Fruit fly (Drosophila melanogaster): Measurements from ENCODE around the gene CG32260.

Gene CG32260

DNA sequence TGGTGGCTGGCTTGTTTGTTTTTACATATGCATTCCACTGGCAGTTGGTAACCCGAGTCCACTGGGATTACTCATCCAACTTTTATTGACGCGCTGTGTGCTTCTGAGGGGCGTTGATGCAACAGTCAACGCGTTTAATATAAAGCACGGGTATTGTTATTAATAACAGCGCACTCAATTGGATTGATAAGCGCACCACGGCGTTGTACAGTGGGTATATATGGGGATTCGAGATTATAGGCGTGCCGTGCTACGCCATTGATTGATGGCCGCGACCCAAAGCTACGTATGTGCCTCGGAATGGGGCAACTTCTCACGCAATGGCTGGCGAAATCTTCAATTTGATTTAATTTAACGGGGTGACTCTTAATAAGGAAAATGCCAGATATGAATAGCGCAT, 35.0 kb upstream of the CG32260 start:
- TF ChIP-seq kay (GFP tag; ENCODE audit: borderline replicate concordance) = peak; percentile 94
- TF ChIP-seq toe (GFP tag; optimal IDR thresholded peaks at IDR 0.05) = no peak
- peak; percentile 72 for TF ChIP-seq cic (GFP tag; optimal IDR thresholded peaks at IDR 0.05)
- TF ChIP-seq CG12768 (GFP tag; optimal IDR thresholded peaks at IDR 0.05) = peak; percentile 35

DNA sequence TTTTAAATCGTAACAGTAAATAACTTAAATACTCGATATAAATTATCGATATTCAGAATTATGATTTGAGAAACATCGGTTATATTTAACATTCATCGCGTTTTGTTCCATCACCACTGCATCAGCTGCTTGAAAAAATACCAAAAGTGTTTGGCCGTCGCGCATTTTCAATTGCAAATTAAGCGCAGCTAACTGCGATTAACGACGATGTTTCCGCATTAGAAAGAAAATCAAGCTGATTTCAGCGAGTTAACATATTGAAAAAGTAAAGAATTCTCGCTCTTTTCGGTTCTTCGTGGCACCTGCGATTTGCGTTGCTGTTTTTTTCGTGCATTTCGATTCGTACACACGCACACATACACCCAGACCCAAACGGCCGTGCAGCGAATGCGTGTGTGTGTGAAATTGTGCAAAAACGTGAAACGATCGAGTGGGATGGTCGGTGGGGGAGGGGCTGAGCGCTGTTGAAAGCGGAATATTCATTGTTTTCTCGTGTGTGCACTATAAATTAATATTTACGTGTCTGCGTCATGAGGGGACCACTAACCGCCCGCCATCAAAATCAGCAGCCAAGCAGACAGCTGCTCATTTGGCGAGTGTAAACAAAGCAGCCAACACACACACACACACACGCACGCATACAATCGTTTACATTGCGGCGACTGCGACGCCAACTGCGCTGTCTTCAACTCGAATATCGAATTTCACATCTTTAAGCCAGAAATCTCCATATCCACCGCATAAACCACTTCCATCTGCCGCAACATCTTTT, 33.9 kb upstream of the CG32260 start, which contains the start of gene Ack:
Gene Ack (plus strand): TSS at position 115 of the 772 bp plus-strand sequence.
- peak; percentile 37 for TF ChIP-seq tj (GFP tag; optimal IDR thresholded peaks at IDR 0.05)
- no peak for TF ChIP-seq CG5204 (GFP tag; optimal IDR thresholded peaks at IDR 0.05)
- TF ChIP-seq cic (GFP tag; optimal IDR thresholded peaks at IDR 0.05) = peak; percentile 58
- TF ChIP-seq cnc (optimal IDR thresholded peaks at IDR 0.05) = no peak
- no peak for TF ChIP-seq Hr96 (GFP tag; optimal IDR thresholded peaks at IDR 0.05)
- TF ChIP-seq Mnt (GFP tag; optimal IDR thresholded peaks at IDR 0.05) = peak; percentile 79
- TF ChIP-seq toe (GFP tag; optimal IDR thresholded peaks at IDR 0.05) = peak; percentile 16
- peak; percentile 45 for TF ChIP-seq CG12768 (GFP tag; optimal IDR thresholded peaks at IDR 0.05)
- TF ChIP-seq Clk (GFP tag; optimal IDR thresholded peaks at IDR 0.05) = peak; percentile 32
- TF ChIP-seq CG7045 (GFP tag; optimal IDR thresholded peaks at IDR 0.05) = no peak
- TF ChIP-seq CG14711 (tag; optimal IDR thresholded peaks at IDR 0.05) = no peak
- TF ChIP-seq bab1 (GFP tag; optimal IDR thresholded peaks at IDR 0.05) = peak; percentile 76
- peak; percentile 51 for TF ChIP-seq CG11617 (GFP tag; optimal IDR thresholded peaks at IDR 0.05)
- no peak for TF ChIP-seq ovo (GFP tag; optimal IDR thresholded peaks at IDR 0.05)
- no peak for TF ChIP-seq pad (GFP tag; optimal IDR thresholded peaks at IDR 0.05)
- TF ChIP-seq CG1620 (GFP tag; optimal IDR thresholded peaks at IDR 0.05) = no peak
- no peak for TF ChIP-seq CG33017 (tag; optimal IDR thresholded peaks at IDR 0.05)
- no peak for TF ChIP-seq kay (GFP tag; ENCODE audit: borderline replicate concordance)
- no peak for TF ChIP-seq CG7101 (tag; optimal IDR thresholded peaks at IDR 0.05)
- TF ChIP-seq Crg-1 (GFP tag; optimal IDR thresholded peaks at IDR 0.05) = no peak

dm6 chr3L:4108844-4109494, 33.2 kb upstream of the CG32260 start:
- TF ChIP-seq CG7045 (GFP tag; optimal IDR thresholded peaks at IDR 0.05) (peak; percentile 38), kay (GFP tag; ENCODE audit: borderline replicate concordance) (peak; percentile 42), CG14711 (tag; optimal IDR thresholded peaks at IDR 0.05) (peak; percentile 32), Clk (GFP tag; optimal IDR thresholded peaks at IDR 0.05) (no peak), cic (GFP tag; optimal IDR thresholded peaks at IDR 0.05) (no peak), Hr96 (GFP tag; optimal IDR thresholded peaks at IDR 0.05) (no peak), CG1620 (GFP tag; optimal IDR thresholded peaks at IDR 0.05) (peak; percentile 28), CG5204 (GFP tag; optimal IDR thresholded peaks at IDR 0.05) (no peak), ovo (GFP tag; optimal IDR thresholded peaks at IDR 0.05) (no peak), CG12768 (GFP tag; optimal IDR thresholded peaks at IDR 0.05) (peak; percentile 23), tj (GFP tag; optimal IDR thresholded peaks at IDR 0.05) (no peak), Crg-1 (GFP tag; optimal IDR thresholded peaks at IDR 0.05) (peak; percentile 21), bab1 (GFP tag; optimal IDR thresholded peaks at IDR 0.05) (peak; percentile 68), pad (GFP tag; optimal IDR thresholded peaks at IDR 0.05) (peak; percentile 21), Mnt (GFP tag; optimal IDR thresholded peaks at IDR 0.05) (no peak), CG11617 (GFP tag; optimal IDR thresholded peaks at IDR 0.05) (peak; percentile 31), cnc (optimal IDR thresholded peaks at IDR 0.05) (no peak), CG33017 (tag; optimal IDR thresholded peaks at IDR 0.05) (peak; percentile 33), toe (GFP tag; optimal IDR thresholded peaks at IDR 0.05) (no peak), CG7101 (tag; optimal IDR thresholded peaks at IDR 0.05) (peak; percentile 16)

dm6 chr3L:4110212-4110611, 32.0 kb upstream of the CG32260 start:
- TF ChIP-seq CG12768 (GFP tag; optimal IDR thresholded peaks at IDR 0.05) = no peak
- no peak for TF ChIP-seq CG11617 (GFP tag; optimal IDR thresholded peaks at IDR 0.05)
- no peak for TF ChIP-seq cic (GFP tag; optimal IDR thresholded peaks at IDR 0.05)
- no peak for TF ChIP-seq CG7045 (GFP tag; optimal IDR thresholded peaks at IDR 0.05)
- no peak for TF ChIP-seq tj (GFP tag; optimal IDR thresholded peaks at IDR 0.05)
- no peak for TF ChIP-seq CG5204 (GFP tag; optimal IDR thresholded peaks at IDR 0.05)
- TF ChIP-seq Clk (GFP tag; optimal IDR thresholded peaks at IDR 0.05) = no peak
- no peak for TF ChIP-seq CG33017 (tag; optimal IDR thresholded peaks at IDR 0.05)
- no peak for TF ChIP-seq Crg-1 (GFP tag; optimal IDR thresholded peaks at IDR 0.05)
- no peak for TF ChIP-seq CG14711 (tag; optimal IDR thresholded peaks at IDR 0.05)

dm6 chr3L:4113998-4114397, 28.2 kb upstream of the CG32260 start:
- no peak for TF ChIP-seq Crg-1 (GFP tag; optimal IDR thresholded peaks at IDR 0.05)
- no peak for TF ChIP-seq bab1 (GFP tag; optimal IDR thresholded peaks at IDR 0.05)
- no peak for TF ChIP-seq ovo (GFP tag; optimal IDR thresholded peaks at IDR 0.05)
- TF ChIP-seq cic (GFP tag; optimal IDR thresholded peaks at IDR 0.05) = no peak
- no peak for TF ChIP-seq CG5204 (GFP tag; optimal IDR thresholded peaks at IDR 0.05)
- no peak for TF ChIP-seq CG7045 (GFP tag; optimal IDR thresholded peaks at IDR 0.05)
- TF ChIP-seq kay (GFP tag; ENCODE audit: borderline replicate concordance) = peak; percentile 84

- no peak for TF ChIP-seq cnc (optimal IDR thresholded peaks at IDR 0.05)
- no peak for TF ChIP-seq CG14711 (tag; optimal IDR thresholded peaks at IDR 0.05)
- TF ChIP-seq CG11617 (GFP tag; optimal IDR thresholded peaks at IDR 0.05) = no peak
- no peak for TF ChIP-seq CG5204 (GFP tag; optimal IDR thresholded peaks at IDR 0.05)
- no peak for TF ChIP-seq pad (GFP tag; optimal IDR thresholded peaks at IDR 0.05)
- no peak for TF ChIP-seq CG33017 (tag; optimal IDR thresholded peaks at IDR 0.05)
- TF ChIP-seq CG1620 (GFP tag; optimal IDR thresholded peaks at IDR 0.05) = no peak
- TF ChIP-seq ovo (GFP tag; optimal IDR thresholded peaks at IDR 0.05) = no peak
- no peak for TF ChIP-seq CG7101 (tag; optimal IDR thresholded peaks at IDR 0.05)
These were observed 27.1 kb upstream of the CG32260 start for dm6 chr3L:4115107-4115506.
